Worm (Caenorhabditis elegans): ENCODE data around the gene Y37H2A.13.

Gene Y37H2A.13

DNA sequence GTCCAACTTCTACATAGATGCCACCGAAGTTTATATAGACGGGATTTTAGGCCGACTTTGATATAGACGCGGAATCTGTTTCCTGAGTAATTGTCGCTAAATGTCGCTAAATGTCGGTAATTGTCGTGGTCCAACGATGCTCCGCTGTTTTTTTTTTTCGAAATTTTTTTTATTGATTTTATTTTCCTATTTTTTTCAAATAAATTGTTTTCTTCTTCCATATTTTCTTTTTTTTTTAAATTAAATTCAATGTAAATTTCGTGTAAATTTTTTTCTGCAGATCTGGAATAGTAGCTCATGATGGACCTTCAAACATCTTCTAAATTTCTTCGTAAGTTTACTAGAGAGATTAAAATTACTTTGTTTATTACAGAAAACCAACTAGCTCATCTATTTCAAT lies 42.3 kb downstream of the Y37H2A.13 start, which contains the start of gene C31G12.3:
Gene C31G12.3, plus strand, starts transcription at position 301 of the 400 bp plus-strand sequence.
- TF ChIP-seq nhr-12 (tag; optimal IDR thresholded peaks at IDR 0.05) (no peak), C34F6.9 (tag; optimal IDR thresholded peaks at IDR 0.05) (no peak), aly-2 (tag; optimal IDR thresholded peaks at IDR 0.05) (no peak), ZK546.5 (tag; optimal IDR thresholded peaks at IDR 0.05) (no peak), blmp-1 (tag; optimal IDR thresholded peaks at IDR 0.05; ENCODE audit: insufficient read depth) (no peak), nhr-25 (tag; optimal IDR thresholded peaks at IDR 0.05) (no peak)

DNA sequence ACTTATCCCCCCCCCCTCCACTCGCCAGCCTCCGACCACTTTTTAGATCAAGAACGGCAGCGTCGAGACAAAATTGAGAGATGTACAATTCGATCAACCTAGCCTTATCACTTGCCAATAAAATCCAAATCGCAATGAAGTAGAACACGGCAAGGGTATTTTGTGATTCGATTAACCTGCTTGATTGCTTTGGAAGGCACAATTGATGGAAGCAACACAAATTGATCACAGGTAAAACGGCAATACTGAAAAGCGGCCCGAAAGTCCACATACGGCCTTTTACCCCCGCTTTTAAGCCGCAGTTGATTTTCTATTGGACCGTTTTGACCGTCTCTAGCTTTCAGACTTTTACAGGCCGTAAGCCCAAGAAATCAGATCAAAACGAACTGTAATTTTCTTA lies 45.7 kb downstream of the Y37H2A.13 start, which contains the start of gene clec-245:
Gene clec-245, minus strand, starts transcription at position 101 of the 400 bp plus-strand sequence.
- no peak for TF ChIP-seq nhr-77 (tag; optimal IDR thresholded peaks at IDR 0.05)
- no peak for TF ChIP-seq fos-1 (tag; optimal IDR thresholded peaks at IDR 0.05)
- TF ChIP-seq blmp-1 (tag; optimal IDR thresholded peaks at IDR 0.05; ENCODE audit: insufficient read depth): no peak
- no peak for TF ChIP-seq ZK546.5 (tag; optimal IDR thresholded peaks at IDR 0.05)

DNA sequence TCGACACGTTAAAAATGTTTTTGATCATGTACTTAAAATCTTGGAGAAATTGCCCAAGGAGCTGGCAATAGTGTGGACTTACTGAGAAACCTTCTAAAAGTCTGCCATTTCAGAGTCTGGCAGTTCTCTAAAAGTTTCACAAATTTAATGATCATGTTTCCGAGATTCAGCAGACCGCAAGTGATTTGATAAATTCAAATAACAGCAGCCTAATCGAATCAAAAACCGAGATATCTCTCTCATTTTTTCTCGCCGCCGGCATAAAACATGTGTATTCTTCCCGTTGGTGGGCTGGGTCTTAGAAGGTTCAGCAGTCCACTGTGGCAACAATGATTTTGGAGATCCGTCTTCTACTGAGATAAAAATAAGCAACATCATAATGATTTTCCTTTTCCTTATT lies 46.5 kb downstream of the Y37H2A.13 start, which contains the start of gene clec-246:
Gene clec-246, plus strand, starts transcription at position 301 of the 400 bp plus-strand sequence.
- TF ChIP-seq F13H6.1 (tag; optimal IDR thresholded peaks at IDR 0.05) (no peak), nhr-21 (tag; optimal IDR thresholded peaks at IDR 0.05) (no peak)

DNA sequence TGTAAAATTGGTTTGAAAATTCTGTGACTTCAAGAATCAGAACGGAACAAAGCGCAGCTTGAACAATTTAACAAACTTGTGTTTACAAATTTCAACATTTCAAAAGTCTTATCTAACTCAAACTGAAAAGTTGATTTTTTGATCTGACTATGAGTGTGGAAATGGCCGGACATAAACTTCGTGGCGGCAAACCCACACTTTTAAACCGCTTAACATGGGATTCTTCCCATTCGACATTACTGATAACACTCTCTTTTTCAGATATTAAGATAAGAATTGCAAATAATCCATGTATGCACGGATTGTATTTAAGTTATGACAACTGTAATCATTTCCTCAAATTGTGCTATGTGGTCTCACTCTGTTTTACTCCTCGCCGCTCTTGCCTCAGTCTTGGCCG lies 48.5 kb downstream of the Y37H2A.13 start, which contains the start of gene clec-42:
Gene clec-42, plus strand, starts transcription at position 285 of the 400 bp plus-strand sequence.
- TF ChIP-seq ztf-11 (tag; optimal IDR thresholded peaks at IDR 0.05): no peak
- no peak for TF ChIP-seq gmeb-1 (tag; optimal IDR thresholded peaks at IDR 0.05)
- TF ChIP-seq lin-11 (tag; optimal IDR thresholded peaks at IDR 0.05): no peak
- no peak for TF ChIP-seq lsy-2 (tag; optimal IDR thresholded peaks at IDR 0.05)
- no peak for TF ChIP-seq ceh-82 (tag; optimal IDR thresholded peaks at IDR 0.05)
- TF ChIP-seq zag-1 (tag; optimal IDR thresholded peaks at IDR 0.05): no peak
- no peak for TF ChIP-seq nhr-25 (tag; optimal IDR thresholded peaks at IDR 0.05)
- no peak for TF ChIP-seq ceh-16 (tag; optimal IDR thresholded peaks at IDR 0.05)
- no peak for TF ChIP-seq F13H6.1 (tag; optimal IDR thresholded peaks at IDR 0.05)
- no peak for TF ChIP-seq alr-1 (tag; optimal IDR thresholded peaks at IDR 0.05)
- no peak for TF ChIP-seq lin-13 (GFP tag; optimal IDR thresholded peaks at IDR 0.05)
- no peak for TF ChIP-seq fos-1 (tag; optimal IDR thresholded peaks at IDR 0.05)
- no peak for TF ChIP-seq Y55F3AM.14 (GFP tag; optimal IDR thresholded peaks at IDR 0.05)
- TF ChIP-seq nhr-237 (tag; optimal IDR thresholded peaks at IDR 0.05): no peak
